Fruit fly (Drosophila melanogaster): ENCODE results near the gene CG1542.

DNA sequence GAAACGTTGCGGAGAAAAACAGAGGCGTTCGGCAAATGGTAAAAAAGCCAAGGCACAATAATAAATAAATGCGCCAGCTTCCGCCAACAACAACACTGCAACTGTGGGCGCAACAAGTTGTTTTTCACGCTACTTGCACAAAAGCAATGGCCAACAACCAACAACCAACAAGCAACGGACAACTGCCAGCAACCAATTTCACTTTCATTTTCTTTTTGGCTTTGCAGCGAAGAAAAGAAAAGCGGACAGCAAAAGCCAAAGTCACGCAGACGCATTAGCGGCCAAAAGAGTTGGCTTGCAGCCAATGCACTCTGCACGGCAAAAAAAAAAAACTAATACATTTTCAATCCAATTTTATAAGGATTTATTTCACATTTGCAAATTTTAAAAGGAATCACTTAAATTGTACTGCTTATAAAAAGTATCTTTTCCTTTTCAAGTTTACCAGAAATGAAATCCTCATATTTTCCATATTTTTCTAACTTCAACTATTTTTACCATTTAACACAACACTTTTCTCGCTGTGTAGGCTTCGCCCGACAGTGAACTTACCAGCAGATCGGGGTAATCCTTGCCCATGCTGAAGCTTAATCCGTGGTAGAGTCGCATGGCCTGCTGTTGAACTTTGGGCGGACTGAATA, 38.0 kb downstream of the CG1542 start:
- no peak for TF ChIP-seq CTCF (optimal IDR thresholded peaks at IDR 0.05)
- no peak for TF ChIP-seq CG8478 (optimal IDR thresholded peaks at IDR 0.05)
